Worm (Caenorhabditis elegans): ENCODE measurements around the gene F22F7.12.
"Not testable (repeated sequence)": the region's sequence is repeated elsewhere in the genome, so short reads cannot be mapped to it uniquely, and the experiment has no call there.

The F22F7.12 gene

ce11 chrV:2144408-2144807 is at the start of gene F22F7.12:
Gene F22F7.12 (minus strand): TSS chrV:2144508.
- not testable (repeated sequence) for TF ChIP-seq sem-4, crh-2, nhr-21 (tag; optimal IDR thresholded peaks at IDR 0.05)

- TF ChIP-seq ztf-4 (tag; optimal IDR thresholded peaks at IDR 0.05): no peak
- no peak for TF ChIP-seq nhr-10 (tag; optimal IDR thresholded peaks at IDR 0.05)
- no peak for TF ChIP-seq nhr-129 (tag; optimal IDR thresholded peaks at IDR 0.05)
- TF ChIP-seq skn-1 (tag; optimal IDR thresholded peaks at IDR 0.05): no peak
- peak; percentile 13 for TF ChIP-seq crh-2 (tag; optimal IDR thresholded peaks at IDR 0.05)
- TF ChIP-seq dmd-4 (tag; optimal IDR thresholded peaks at IDR 0.05): no peak
- TF ChIP-seq nhr-77 (tag; optimal IDR thresholded peaks at IDR 0.05): no peak
- TF ChIP-seq sma-9 (GFP tag; optimal IDR thresholded peaks at IDR 0.05): peak; percentile 32
- TF ChIP-seq sma-9 (tag; optimal IDR thresholded peaks at IDR 0.05): no peak
- TF ChIP-seq nhr-6 (tag; optimal IDR thresholded peaks at IDR 0.05): no peak
- TF ChIP-seq nhr-21 (tag; optimal IDR thresholded peaks at IDR 0.05): no peak
- TF ChIP-seq elt-1 (tag; optimal IDR thresholded peaks at IDR 0.05): no peak
- TF ChIP-seq gmeb-1 (tag; optimal IDR thresholded peaks at IDR 0.05): peak; percentile 43
- peak; percentile 15 for TF ChIP-seq fos-1 (tag; optimal IDR thresholded peaks at IDR 0.05)
Observed at ce11 chrV:2192117-2192516, 47.8 kb upstream of the F22F7.12 start, which contains the start of gene nhr-13. Gene nhr-13 (plus strand): TSS chrV:2192485.

- no peak for TF ChIP-seq lsy-2 (tag; optimal IDR thresholded peaks at IDR 0.05)
- no peak for TF ChIP-seq unc-39 (tag; optimal IDR thresholded peaks at IDR 0.05)
- no peak for TF ChIP-seq gmeb-1 (tag; optimal IDR thresholded peaks at IDR 0.05)
- no peak for TF ChIP-seq dmd-4 (tag; optimal IDR thresholded peaks at IDR 0.05)
- TF ChIP-seq alr-1 (tag; optimal IDR thresholded peaks at IDR 0.05): no peak
- TF ChIP-seq nhr-6 (tag; optimal IDR thresholded peaks at IDR 0.05): no peak
- no peak for TF ChIP-seq nhr-77 (tag; optimal IDR thresholded peaks at IDR 0.05)
- TF ChIP-seq sem-4 (tag; optimal IDR thresholded peaks at IDR 0.05): no peak
- TF ChIP-seq crh-2 (tag; optimal IDR thresholded peaks at IDR 0.05): no peak
- TF ChIP-seq nhr-129 (tag; optimal IDR thresholded peaks at IDR 0.05): no peak
- TF ChIP-seq snpc-4 (tag; optimal IDR thresholded peaks at IDR 0.05): no peak
- no peak for TF ChIP-seq unc-55 (GFP tag; optimal IDR thresholded peaks at IDR 0.05)
- no peak for TF ChIP-seq skn-1 (tag; optimal IDR thresholded peaks at IDR 0.05)
- no peak for TF ChIP-seq nhr-25 (tag; optimal IDR thresholded peaks at IDR 0.05)
- no peak for TF ChIP-seq ama-1 (optimal IDR thresholded peaks at IDR 0.05)
- no peak for TF ChIP-seq C34F6.9 (tag; optimal IDR thresholded peaks at IDR 0.05)
- no peak for TF ChIP-seq elt-1 (tag; optimal IDR thresholded peaks at IDR 0.05)
- no peak for TF ChIP-seq R02D3.7 (tag; optimal IDR thresholded peaks at IDR 0.05)
- no peak for TF ChIP-seq ztf-1 (GFP tag; conservative IDR thresholded peaks at IDR 0.05)
- no peak for TF ChIP-seq lin-39 (tag; optimal IDR thresholded peaks at IDR 0.05)
Observed at ce11 chrV:2191122-2191521, 46.8 kb upstream of the F22F7.12 start, which contains the start of gene srbc-42. Gene srbc-42 (minus strand): TSS chrV:2191222.

DNA sequence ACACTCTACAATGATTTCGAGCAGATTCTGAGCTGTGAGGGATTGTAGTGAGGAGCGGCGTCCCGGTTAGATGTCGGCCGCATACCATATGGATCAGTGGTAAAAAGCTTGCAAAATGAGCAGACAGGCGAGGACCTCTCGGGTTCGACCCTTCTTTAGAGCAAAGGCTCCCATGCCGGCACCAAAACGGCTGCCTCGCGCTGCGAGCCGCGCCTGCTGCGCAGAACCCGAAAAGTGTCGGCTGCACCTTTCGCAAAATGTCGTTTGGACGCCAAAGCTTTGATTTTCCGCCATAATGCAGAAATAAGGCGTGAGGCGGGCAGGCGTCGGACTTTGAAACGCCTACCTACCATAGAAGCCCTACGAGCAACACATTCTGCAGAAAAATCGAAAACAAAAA is 46.1 kb upstream of the F22F7.12 start:
- no peak for TF ChIP-seq unc-55 (GFP tag; optimal IDR thresholded peaks at IDR 0.05)
- TF ChIP-seq zag-1 (tag; optimal IDR thresholded peaks at IDR 0.05): no peak
- TF ChIP-seq ztf-11 (tag; optimal IDR thresholded peaks at IDR 0.05): no peak
- no peak for TF ChIP-seq ceh-82 (tag; optimal IDR thresholded peaks at IDR 0.05)
- no peak for TF ChIP-seq nhr-11 (tag; optimal IDR thresholded peaks at IDR 0.05)
- TF ChIP-seq nhr-129 (tag; optimal IDR thresholded peaks at IDR 0.05): no peak
- TF ChIP-seq lsy-2 (tag; optimal IDR thresholded peaks at IDR 0.05): no peak
- no peak for TF ChIP-seq nhr-25 (tag; optimal IDR thresholded peaks at IDR 0.05)
- no peak for TF ChIP-seq nhr-12 (tag; optimal IDR thresholded peaks at IDR 0.05)
- TF ChIP-seq elt-1 (tag; optimal IDR thresholded peaks at IDR 0.05): no peak
- no peak for TF ChIP-seq nhr-23 (tag; optimal IDR thresholded peaks at IDR 0.05)
- TF ChIP-seq nhr-10 (tag; optimal IDR thresholded peaks at IDR 0.05): no peak
- TF ChIP-seq crh-2 (tag; optimal IDR thresholded peaks at IDR 0.05): no peak
- TF ChIP-seq ztf-1 (GFP tag; conservative IDR thresholded peaks at IDR 0.05): no peak
- TF ChIP-seq R02D3.7 (tag; optimal IDR thresholded peaks at IDR 0.05): no peak

DNA sequence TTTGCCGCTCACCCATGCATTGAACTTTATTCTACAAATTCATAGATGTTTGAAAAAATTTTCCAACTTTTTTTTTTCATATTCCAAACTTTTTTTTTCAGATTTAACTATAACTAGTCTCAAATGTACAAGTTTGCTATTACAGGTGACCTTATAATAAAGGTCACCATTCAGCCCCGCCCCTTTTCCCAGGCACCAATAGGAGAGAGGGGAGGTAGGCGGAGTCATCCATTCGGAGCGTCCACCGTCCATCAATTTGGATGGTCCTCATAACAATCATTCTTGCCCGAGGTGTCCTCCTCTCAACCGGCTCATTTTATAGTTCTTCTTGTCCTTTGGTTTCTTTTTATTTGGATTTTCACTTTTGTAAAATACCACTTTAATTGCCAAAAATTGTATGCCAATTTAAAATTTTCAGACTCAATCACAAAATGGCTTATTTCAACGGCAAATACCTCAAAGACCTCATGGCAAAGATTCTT is 43.6 kb upstream of the F22F7.12 start, which contains the start of gene Y5H2B.3:
TSS of gene Y5H2B.3 (plus strand) at position 432 of the 482 bp plus-strand sequence.
- TF ChIP-seq elt-3 (tag; optimal IDR thresholded peaks at IDR 0.05) (no peak), sem-4 (tag; optimal IDR thresholded peaks at IDR 0.05) (no peak), nhr-129 (tag; optimal IDR thresholded peaks at IDR 0.05) (no peak), ztf-1 (GFP tag; conservative IDR thresholded peaks at IDR 0.05) (no peak), crh-2 (tag; optimal IDR thresholded peaks at IDR 0.05) (no peak), dmd-4 (tag; optimal IDR thresholded peaks at IDR 0.05) (no peak), nhr-237 (tag; optimal IDR thresholded peaks at IDR 0.05) (no peak), mab-5 (tag; optimal IDR thresholded peaks at IDR 0.05) (no peak), nhr-12 (tag; optimal IDR thresholded peaks at IDR 0.05) (no peak), snpc-4 (tag; optimal IDR thresholded peaks at IDR 0.05) (no peak)

Data from whole organism, L2 larva.